Worm (Caenorhabditis elegans) whole organism, young adult: ENCODE measurements around the gene F17H10.2.

Experiments
- D2030.7 ChIP-seq: fragments of 200-800 bp; sonication (Bioruptor generic); IDR thresholded peaks from 2 replicates; pipeline ENCODE4 v1.3.6; 2022; ENCODE audit warnings: missing genetic modification reagents, missing genetic modification characterization, missing compliant biosample characterization
- F23B12.7 ChIP-seq: sonication (generic microtip); optimal IDR thresholded peaks from 2 replicates; lab custom pipeline; 2017; ENCODE audit warnings: missing genetic modification characterization, mild to moderate bottlenecking, missing compliant biosample characterization, antibody characterized with exemption, moderate library complexity; ENCODE audit not compliant: insufficient read depth
- Y67H2A.10 ChIP-seq: fragments of 200-800 bp; sonication (Bioruptor generic); conservative IDR thresholded peaks from 2 replicates; pipeline ENCODE4 v1.3.6; 2022; ENCODE audit warnings: missing genetic modification reagents, missing genetic modification characterization, missing compliant biosample characterization
- Y95B8A.8 ChIP-seq: fragments of 200-800 bp; sonication (Bioruptor generic); IDR thresholded peaks from 2 replicates; pipeline ENCODE4 v1.3.6; 2022; ENCODE audit warnings: missing genetic modification reagents, missing genetic modification characterization, missing compliant biosample characterization
- ZK185.1 ChIP-seq: sonication (generic microtip); optimal IDR thresholded peaks from 2 replicates; lab custom pipeline; 2016; ENCODE audit warnings: mild to moderate bottlenecking, missing genetic modification characterization, missing compliant biosample characterization; ENCODE audit not compliant: poor library complexity, severe bottlenecking
- athp-1 ChIP-seq: sonication (generic microtip); optimal IDR thresholded peaks from 2 replicates; lab custom pipeline; 2017; ENCODE audit warnings: mild to moderate bottlenecking, missing genetic modification characterization, missing compliant biosample characterization
- ccch-3 ChIP-seq: fragments of 200-800 bp; sonication (Bioruptor generic); optimal IDR thresholded peaks from 2 replicates; lab custom pipeline; 2018; ENCODE audit warnings: mild to moderate bottlenecking, missing genetic modification characterization, missing compliant biosample characterization
- cebp-1 ChIP-seq, 2 experiments: fragments of 200-800 bp in 1 of 2; sonication (Bioruptor generic) in 1 of 2; sonication (generic microtip) in 1 of 2; IDR thresholded peaks in 1 of 2; optimal IDR thresholded peaks in 1 of 2; 2 replicates each; pipeline versions ENCODE4 v1.3.6 to Lab custom; 2017 to 2022; ENCODE audit warnings: missing compliant biosample characterization in 2 of 2, missing genetic modification characterization in 2 of 2, mild to moderate bottlenecking in 1 of 2, missing genetic modification reagents in 1 of 2, moderate library complexity in 1 of 2
- ceh-100 ChIP-seq: fragments of 200-800 bp; sonication (Bioruptor generic); IDR thresholded peaks from 2 replicates; pipeline ENCODE4 v1.3.6; 2022; ENCODE audit warnings: missing genetic modification reagents, missing genetic modification characterization, missing compliant biosample characterization
- ceh-27 ChIP-seq: fragments of 200-800 bp; sonication (Bioruptor generic); optimal IDR thresholded peaks from 2 replicates; lab custom pipeline; 2018; ENCODE audit warnings: mild to moderate bottlenecking, missing genetic modification characterization, moderate library complexity, missing compliant biosample characterization
- chd-7 ChIP-seq: sonication (generic microtip); optimal IDR thresholded peaks from 2 replicates; lab custom pipeline; 2016; ENCODE audit warnings: mild to moderate bottlenecking, missing genetic modification characterization, moderate library complexity, missing compliant biosample characterization
- die-1 ChIP-seq: sonication (generic microtip); optimal IDR thresholded peaks from 2 replicates; lab custom pipeline; 2016; ENCODE audit warnings: missing genotype, mild to moderate bottlenecking, missing genetic modification characterization, missing compliant biosample characterization
- him-1 ChIP-seq: sonication (generic microtip); optimal IDR thresholded peaks from 2 replicates; lab custom pipeline; 2016; ENCODE audit warnings: missing genotype, missing genetic modification reagents, missing genetic modification characterization, missing compliant biosample characterization
- hlh-12 ChIP-seq: sonication (generic microtip); optimal IDR thresholded peaks from 2 replicates; lab custom pipeline; 2016; ENCODE audit warnings: missing genetic modification characterization, missing compliant biosample characterization
- hmg-20 ChIP-seq: fragments of 200-800 bp; sonication (Bioruptor generic); IDR thresholded peaks from 2 replicates; pipeline ENCODE4 v1.3.6; 2022; ENCODE audit warnings: missing genetic modification reagents, missing genetic modification characterization, missing compliant biosample characterization
- hrde-1 ChIP-seq: sonication (generic microtip); optimal IDR thresholded peaks from 2 replicates; lab custom pipeline; 2016; ENCODE audit warnings: missing genetic modification characterization, mild to moderate bottlenecking, missing compliant biosample characterization, moderate library complexity, missing genotype, missing genetic modification reagents, borderline replicate concordance
- hsf-1 ChIP-seq: fragments of 200-800 bp; sonication (Bioruptor generic); IDR thresholded peaks from 2 replicates; pipeline ENCODE4 v1.3.6; 2022; ENCODE audit warnings: missing genetic modification reagents, missing genetic modification characterization, missing compliant biosample characterization
- lin-54 ChIP-seq: fragments of 200-800 bp; sonication (Bioruptor generic); optimal IDR thresholded peaks from 2 replicates; lab custom pipeline; 2018; ENCODE audit warnings: mild to moderate bottlenecking, missing genetic modification characterization, missing compliant biosample characterization
- madf-10 ChIP-seq: sonication (generic microtip); optimal IDR thresholded peaks from 2 replicates; lab custom pipeline; 2016; ENCODE audit warnings: mild to moderate bottlenecking, missing genetic modification characterization, missing compliant biosample characterization
- madf-6 ChIP-seq: fragments of 200-800 bp; sonication (Bioruptor generic); IDR thresholded peaks from 2 replicates; pipeline ENCODE4 v1.3.6; 2022; ENCODE audit warnings: missing genetic modification reagents, missing genetic modification characterization, missing compliant biosample characterization
- mes-4 ChIP-seq: sonication (generic microtip); optimal IDR thresholded peaks from 2 replicates; lab custom pipeline; 2016; ENCODE audit warnings: missing genotype, missing genetic modification characterization, missing compliant biosample characterization
- mxl-1 ChIP-seq: sonication (generic microtip); optimal IDR thresholded peaks from 2 replicates; lab custom pipeline; 2016; ENCODE audit warnings: missing genetic modification characterization, missing compliant biosample characterization
- nfya-1 ChIP-seq: sonication (generic microtip); optimal IDR thresholded peaks from 2 replicates; lab custom pipeline; 2017; ENCODE audit warnings: antibody characterized with exemption, missing compliant biosample characterization, missing genetic modification characterization, borderline replicate concordance; ENCODE audit not compliant: insufficient read depth
- nhr-120 ChIP-seq: fragments of 200-800 bp; sonication (Bioruptor generic); IDR thresholded peaks from 2 replicates; pipeline ENCODE4 v1.3.6; 2022; ENCODE audit warnings: missing genetic modification characterization, missing compliant biosample characterization
- nhr-179 ChIP-seq: sonication (generic microtip); optimal IDR thresholded peaks from 2 replicates; lab custom pipeline; 2016; ENCODE audit warnings: mild to moderate bottlenecking, missing genetic modification characterization, missing compliant biosample characterization
- nhr-27 ChIP-seq: fragments of 200-800 bp; sonication (Bioruptor generic); optimal IDR thresholded peaks from 2 replicates; lab custom pipeline; 2018; ENCODE audit warnings: mild to moderate bottlenecking, missing genetic modification characterization, moderate library complexity, missing compliant biosample characterization
- nhr-80 ChIP-seq: sonication (generic microtip); optimal IDR thresholded peaks from 2 replicates; lab custom pipeline; 2016; ENCODE audit warnings: missing genetic modification characterization, missing compliant biosample characterization
- rec-8 ChIP-seq, 2 experiments: sonication (generic microtip); optimal IDR thresholded peaks; 2 replicates each; lab custom pipeline; 2016; ENCODE audit warnings: mild to moderate bottlenecking in 2 of 2, missing genetic modification characterization in 2 of 2, missing genetic modification reagents in 2 of 2, missing genotype in 2 of 2, missing biosample characterization in 1 of 2, missing compliant biosample characterization in 1 of 2, moderate library complexity in 1 of 2
- rpc-1 ChIP-seq, 2 experiments: fragments of 150-350 bp in 1 of 2; sonication (generic microtip) in 1 of 2; optimal IDR thresholded peaks; 2 replicates each; lab custom pipeline; 2014 to 2018; ENCODE audit warnings: missing biosample characterization in 1 of 2, missing genetic modification characterization in 1 of 2, missing genetic modification reagents in 1 of 2, missing genotype in 1 of 2
- tlf-1 ChIP-seq: fragments of 200-800 bp; sonication (Bioruptor generic); optimal IDR thresholded peaks from 2 replicates; lab custom pipeline; 2018; ENCODE audit warnings: mild to moderate bottlenecking, missing genetic modification characterization, missing compliant biosample characterization
- unc-130 ChIP-seq: sonication (generic microtip); optimal IDR thresholded peaks from 2 replicates; lab custom pipeline; 2016; ENCODE audit warnings: missing genetic modification reagents, missing genetic modification characterization, missing compliant biosample characterization
- ztf-18 ChIP-seq: sonication (generic microtip); optimal IDR thresholded peaks from 2 replicates; lab custom pipeline; 2016; ENCODE audit warnings: missing genotype, mild to moderate bottlenecking, missing genetic modification characterization, missing compliant biosample characterization
- ztf-26 ChIP-seq: sonication (generic microtip); optimal IDR thresholded peaks from 2 replicates; lab custom pipeline; 2017; ENCODE audit warnings: missing genetic modification characterization, missing compliant biosample characterization
- ztf-6 ChIP-seq: fragments of 200-800 bp; sonication (Bioruptor generic); IDR thresholded peaks from 2 replicates; pipeline ENCODE4 v1.3.6; 2022; ENCODE audit warnings: missing genetic modification reagents, missing genetic modification characterization, missing compliant biosample characterization

The F17H10.2 gene

DNA sequence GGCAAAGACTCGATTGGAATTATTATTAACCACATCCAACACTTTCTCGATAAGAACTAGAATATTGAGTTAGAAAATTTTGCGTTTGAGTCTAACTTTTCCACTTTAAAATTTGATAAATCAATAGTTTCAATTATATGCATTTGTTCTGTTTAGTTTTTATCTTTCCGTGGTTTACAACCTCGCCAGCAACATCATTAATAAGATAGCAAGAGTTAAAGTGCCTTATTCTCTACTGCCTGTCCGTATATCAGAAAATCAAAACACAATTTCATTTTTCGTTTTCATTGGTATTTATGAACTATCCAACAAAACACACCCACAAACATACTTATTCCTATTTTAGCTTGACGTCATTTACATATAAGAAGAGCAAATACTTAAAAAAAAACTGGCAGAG, 25.0 kb upstream of the F17H10.2 start:
- TF ChIP-seq Y67H2A.10 (no peak), ZK185.1 (tag; lab: Kevin White, UChicago) (no peak), athp-1 (tag; lab: Kevin White, UChicago) (no peak), nhr-27 (tag; lab: Kevin White, UChicago) (no peak), ceh-100 (GFP tag; lab: Robert Waterston, UW) (no peak), hrde-1 (tag; lab: Kevin White, UChicago) (no peak)

DNA sequence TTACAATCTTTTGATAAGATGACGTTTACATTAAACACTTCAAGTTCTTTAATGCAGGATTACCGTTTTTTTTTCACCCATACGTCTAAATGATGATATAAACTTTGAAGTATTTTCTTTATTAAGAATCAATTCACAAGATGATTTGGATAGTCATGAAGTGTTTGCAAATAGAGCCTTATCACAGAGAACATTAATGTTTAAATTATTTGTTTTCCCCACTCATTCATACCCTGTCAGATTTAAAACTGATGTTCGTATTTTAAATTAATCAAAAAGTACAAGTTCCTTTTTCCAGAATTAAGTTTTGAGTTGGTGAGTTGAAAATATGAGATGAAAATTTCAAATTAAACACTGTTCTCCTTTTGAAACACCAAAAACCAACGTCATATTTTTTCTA, 22.9 kb upstream of the F17H10.2 start, which contains the start of gene R03G8.3:
Gene R03G8.3, plus strand, starts transcription at position 301 of the 400 bp plus-strand sequence.
- TF ChIP-seq cebp-1 (GFP tag; IDR thresholded peaks at IDR 0.05; lab: Robert Waterston, UW) (no peak), cebp-1 (tag; optimal IDR thresholded peaks at IDR 0.05; lab: Kevin White, UChicago) (no peak), him-1 (tag; lab: Kevin White, UChicago) (no peak), rec-8 (tag; optimal IDR thresholded peaks at IDR 0.05; lab: Kevin White, UChicago) (no peak), nhr-80 (tag; lab: Kevin White, UChicago) (no peak), lin-54 (GFP tag; lab: Kevin White, UChicago) (no peak), ceh-27 (GFP tag; lab: Kevin White, UChicago) (no peak), ztf-6 (GFP tag; lab: Robert Waterston, UW) (no peak), rpc-1 (optimal IDR thresholded peaks at IDR 0.05; lab: Kevin White, UChicago) (no peak), rpc-1 (tag; optimal IDR thresholded peaks at IDR 0.05; lab: Kevin White, UChicago) (no peak), ccch-3 (GFP tag; lab: Kevin White, UChicago) (no peak), chd-7 (tag; lab: Kevin White, UChicago) (no peak), madf-10 (tag; lab: Kevin White, UChicago) (no peak), nhr-120 (GFP tag; lab: Robert Waterston, UW) (no peak), die-1 (tag; lab: Kevin White, UChicago) (no peak), D2030.7 (no peak), tlf-1 (GFP tag; lab: Kevin White, UChicago) (no peak), mes-4 (no peak), Y95B8A.8 (GFP tag; lab: Robert Waterston, UW) (no peak), hsf-1 (no peak), athp-1 (tag; lab: Kevin White, UChicago) (no peak), F23B12.7 (tag; lab: Kevin White, UChicago) (no peak)

DNA sequence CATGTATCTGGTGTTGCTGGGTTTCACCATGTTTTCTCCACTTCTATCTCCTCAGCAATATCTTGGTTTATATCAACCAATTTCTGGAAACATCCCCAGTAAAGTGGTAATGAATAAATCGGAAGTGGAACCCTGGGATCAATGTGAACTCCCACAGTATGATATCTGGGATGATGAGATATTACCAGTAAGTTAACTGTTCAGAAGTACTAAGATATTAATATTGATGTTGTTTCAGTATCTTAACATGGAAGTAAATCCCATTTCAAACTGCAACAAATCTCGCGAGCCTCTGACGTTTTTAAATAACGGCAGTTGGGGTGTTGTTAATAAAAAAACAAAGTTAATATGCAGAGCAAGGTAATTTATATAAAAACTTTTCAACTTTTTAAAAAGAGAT, 22.4 kb upstream of the F17H10.2 start:
- TF ChIP-seq hlh-12 (tag; lab: Kevin White, UChicago) (no peak), nfya-1 (tag; lab: Kevin White, UChicago) (no peak), ztf-26 (tag; lab: Kevin White, UChicago) (no peak), die-1 (tag; lab: Kevin White, UChicago) (no peak)
- TF ChIP-seq, all 124 proteins: peak for 0

DNA sequence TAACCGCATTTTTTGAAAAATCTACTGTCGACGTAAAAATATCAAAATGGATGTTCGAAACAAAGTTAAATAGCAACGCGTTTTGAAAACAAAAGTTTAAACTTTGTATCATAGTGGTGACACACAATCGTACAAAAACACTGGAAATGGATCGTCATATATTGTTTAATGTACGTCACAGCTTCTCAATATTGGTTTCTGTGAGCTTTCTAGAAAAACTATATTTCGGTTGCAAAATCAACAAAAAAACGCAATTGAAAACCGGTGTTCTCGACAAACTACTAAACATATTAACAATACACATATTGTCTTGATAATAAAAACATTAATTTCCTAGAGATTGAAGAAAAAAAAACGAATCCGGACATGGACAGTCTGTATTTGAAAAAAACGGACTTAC, 13.2 kb upstream of the F17H10.2 start, which contains the start of gene R03G8.6:
Gene R03G8.6, minus strand, starts transcription at position 101 of the 400 bp plus-strand sequence.
- TF ChIP-seq hmg-20 (GFP tag; lab: Robert Waterston, UW) (no peak), mxl-1 (tag; lab: Kevin White, UChicago) (no peak), ztf-18 (tag; lab: Kevin White, UChicago) (no peak), madf-6 (GFP tag; lab: Robert Waterston, UW) (no peak), unc-130 (no peak), nhr-179 (tag; lab: Kevin White, UChicago) (no peak), rec-8 (tag; optimal IDR thresholded peaks at IDR 0.05; lab: Kevin White, UChicago) (no peak)
